Fruit fly (Drosophila melanogaster) whole organism, prepupa: ENCODE results near the gene CG43084.

Experiments used
- CG11902 ChIP-seq: fragments of 200-800 bp; sonication (Bioruptor generic); optimal IDR thresholded peaks from 3 replicates; lab custom pipeline; 2016; ENCODE audit warnings: missing biosample characterization, missing genetic modification characterization
- CG16779 ChIP-seq: fragments of 200-800 bp; sonication (Bioruptor generic); optimal IDR thresholded peaks from 3 replicates; lab custom pipeline; 2017; ENCODE audit warnings: missing biosample characterization, mild to moderate bottlenecking, missing genetic modification characterization
- CG34406 ChIP-seq: fragments of 200-800 bp; sonication (Bioruptor generic); optimal IDR thresholded peaks from 3 replicates; lab custom pipeline; 2016; ENCODE audit warnings: missing biosample characterization, missing genetic modification characterization
- Eip75B ChIP-seq: fragments of 200-800 bp; sonication (Bioruptor generic); optimal IDR thresholded peaks from 3 replicates; lab custom pipeline; 2016; ENCODE audit warnings: missing biosample characterization, missing genetic modification characterization
- Ets21C ChIP-seq: fragments of 200-800 bp; sonication (Bioruptor generic); optimal IDR thresholded peaks from 3 replicates; lab custom pipeline; 2016; ENCODE audit warnings: missing biosample characterization, missing genetic modification characterization
- Hr39 ChIP-seq: fragments of 200-800 bp; sonication (Bioruptor generic); optimal IDR thresholded peaks from 2 replicates; lab custom pipeline; 2016; ENCODE audit warnings: missing biosample characterization, missing genetic modification characterization
- OdsH ChIP-seq: fragments of 200-800 bp; sonication (Bioruptor generic); optimal IDR thresholded peaks from 3 replicates; lab custom pipeline; 2016; ENCODE audit warnings: missing biosample characterization, missing genetic modification characterization
- Sox102F ChIP-seq: fragments of 200-800 bp; sonication (Bioruptor generic); optimal IDR thresholded peaks from 2 replicates; lab custom pipeline; 2016; ENCODE audit warnings: missing biosample characterization, mild to moderate bottlenecking, missing genetic modification characterization
- Sox15 ChIP-seq: fragments of 200-800 bp; sonication (Bioruptor generic); optimal IDR thresholded peaks from 3 replicates; lab custom pipeline; 2016; ENCODE audit warnings: missing biosample characterization, missing genetic modification characterization
- dac ChIP-seq: fragments of 200-800 bp; sonication (Bioruptor generic); optimal IDR thresholded peaks from 2 replicates; lab custom pipeline; 2017; ENCODE audit warnings: missing biosample characterization, mild to moderate bottlenecking, missing genetic modification characterization
- eg ChIP-seq: fragments of 200-800 bp; sonication (Bioruptor generic); IDR thresholded peaks from 3 replicates; pipeline ENCODE4 v1.3.6; 2022; ENCODE audit warnings: missing biosample characterization, missing genetic modification characterization
- net ChIP-seq: fragments of 200-800 bp; sonication (Bioruptor generic); optimal IDR thresholded peaks from 3 replicates; lab custom pipeline; 2016; ENCODE audit warnings: missing biosample characterization, missing genetic modification characterization

DNA sequence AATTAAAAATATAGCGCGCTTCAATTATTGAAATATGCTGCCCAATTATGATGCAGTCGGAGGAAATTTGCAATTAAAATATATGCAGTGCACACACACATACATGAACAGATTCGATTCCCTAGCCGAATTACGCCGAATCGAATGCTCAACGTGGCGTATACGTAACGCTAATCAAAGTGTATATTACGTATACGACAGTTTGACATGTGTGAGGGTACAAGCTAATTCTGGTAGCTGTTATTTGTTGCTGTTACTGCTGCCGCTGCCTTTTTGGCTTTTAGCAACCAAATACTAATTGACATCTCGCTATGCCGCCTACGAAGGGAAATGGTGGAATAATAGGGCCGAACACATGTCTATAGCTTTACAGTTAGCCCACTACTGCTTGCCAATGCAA is 23.4 kb upstream of the CG43084 start:
- TF ChIP-seq Sox15 (GFP tag; lab: Kevin White, UChicago): no peak
- no peak for TF ChIP-seq Ets21C (GFP tag; lab: Kevin White, UChicago)
- TF ChIP-seq Sox102F (GFP tag; lab: Kevin White, UChicago): no peak
- no peak for TF ChIP-seq Hr39 (GFP tag; lab: Kevin White, UChicago)
- no peak for TF ChIP-seq CG11902
- no peak for TF ChIP-seq eg (GFP tag; lab: Robert Waterston, UW)
- TF ChIP-seq dac (GFP tag; lab: Kevin White, UChicago): no peak
- no peak for TF ChIP-seq CG16779 (tag; lab: Kevin White, UChicago)
- no peak for TF ChIP-seq CG34406 (GFP tag; lab: Kevin White, UChicago)
- TF ChIP-seq net: no peak
- TF ChIP-seq OdsH (GFP tag; lab: Kevin White, UChicago): no peak
- TF ChIP-seq Eip75B (GFP tag; lab: Kevin White, UChicago): no peak
